Worm (Caenorhabditis elegans): ENCODE results near the gene cest-7.

The cest-7 gene

DNA sequence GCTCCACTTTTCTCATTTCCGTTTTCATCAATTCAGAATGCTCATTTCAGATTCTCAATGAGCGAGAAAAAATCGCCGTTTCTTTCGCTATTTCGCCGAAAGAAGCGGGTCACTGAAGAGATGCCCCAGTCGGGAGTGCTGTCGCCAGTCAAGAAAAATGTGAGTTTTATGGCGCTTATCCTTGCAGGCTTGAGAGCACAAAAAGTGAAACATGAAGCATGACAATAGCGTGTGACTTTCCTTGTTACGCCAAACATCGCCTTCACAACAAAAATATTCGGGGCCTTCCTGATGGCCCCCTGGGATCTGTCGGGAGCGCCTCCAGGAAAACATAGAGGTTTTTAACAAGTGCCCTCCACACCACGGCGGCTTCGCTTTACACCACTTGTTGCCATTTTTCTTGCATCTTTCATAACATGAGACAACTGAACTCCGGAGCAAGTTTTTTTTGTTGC is 26.9 kb downstream of the cest-7 start, which contains the start of gene E01G6.2:
E01G6.2 (plus strand) TSS at position 51 of the 455 bp plus-strand sequence.
- TF ChIP-seq zfh-2 (GFP tag; conservative IDR thresholded peaks at IDR 0.05): peak; percentile 50
- TF ChIP-seq D2030.7 (GFP tag; IDR thresholded peaks at IDR 0.05): no peak
- TF ChIP-seq ztf-3 (GFP tag; optimal IDR thresholded peaks at IDR 0.05): no peak
- no peak for TF ChIP-seq nhr-80 (tag; optimal IDR thresholded peaks at IDR 0.05)

DNA sequence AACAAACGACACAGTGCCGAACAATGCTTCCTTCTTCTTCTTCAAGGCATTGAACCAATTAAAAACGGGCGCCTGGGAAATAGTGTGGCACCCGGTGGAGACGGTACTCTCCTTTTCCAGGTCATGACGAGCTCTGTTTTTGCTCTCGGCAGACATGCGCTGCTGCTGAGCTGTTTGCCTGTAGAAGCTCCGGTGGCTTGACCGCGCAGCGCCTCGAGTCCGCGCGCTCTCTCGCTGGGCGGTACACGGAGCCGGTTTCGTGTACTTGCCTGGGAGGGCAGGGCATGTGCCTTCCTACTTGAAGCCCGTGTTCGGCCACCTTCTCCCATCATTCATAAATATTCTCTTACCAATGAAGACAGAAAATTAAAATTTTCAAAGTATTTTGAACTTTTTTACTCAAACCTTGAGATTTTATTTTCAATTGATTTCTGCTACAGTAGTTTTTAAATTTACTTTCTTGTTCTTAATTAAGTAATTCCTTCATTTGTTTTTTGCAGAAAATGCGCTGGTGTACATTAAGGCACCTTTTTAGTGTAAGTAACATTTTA is 30.7 kb downstream of the cest-7 start, which contains the start of gene E01G6.1:
E01G6.1 (plus strand) TSS at position 501 of the 551 bp plus-strand sequence.
- peak; percentile 91 for TF ChIP-seq zfh-2 (GFP tag; conservative IDR thresholded peaks at IDR 0.05)
- TF ChIP-seq egrh-3 (GFP tag; IDR thresholded peaks at IDR 0.05): peak; percentile 62; the same call in 1 of the 2 replicates
- TF ChIP-seq lsy-27 (tag; optimal IDR thresholded peaks at IDR 0.05; ENCODE audit: borderline replicate concordance, insufficient read depth): no peak

DNA sequence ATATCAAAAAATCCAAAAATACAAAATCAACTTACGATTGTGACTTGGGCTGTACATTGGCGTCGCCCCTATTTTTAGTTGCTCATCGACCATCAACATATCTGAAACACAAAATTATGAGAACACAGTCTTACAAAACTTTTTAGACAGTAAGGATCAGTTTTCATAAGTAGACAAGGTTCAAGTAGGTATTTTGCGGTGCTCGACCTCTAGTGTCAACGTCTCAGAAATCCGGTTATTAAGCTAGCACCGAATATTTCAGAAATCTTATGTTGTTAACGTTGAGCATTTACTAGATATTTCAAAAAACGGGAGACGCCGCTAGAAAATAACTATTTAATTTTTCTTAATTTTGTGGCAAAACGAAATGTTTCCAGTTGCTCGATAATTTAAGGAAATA is 41.1 kb downstream of the cest-7 start, which contains the start of gene otpl-8:
otpl-8 (minus strand) TSS at position 101 of the 400 bp plus-strand sequence.
- no peak for TF ChIP-seq F33H1.4 (GFP tag; IDR thresholded peaks at IDR 0.05)
- TF ChIP-seq T07F8.4 (tag; optimal IDR thresholded peaks at IDR 0.05): no peak
- no peak for TF ChIP-seq sptf-2 (GFP tag; optimal IDR thresholded peaks at IDR 0.05)
- no peak for TF ChIP-seq madf-8 (GFP tag; conservative IDR thresholded peaks at IDR 0.05)
- no peak for TF ChIP-seq nhr-120 (GFP tag; IDR thresholded peaks at IDR 0.05)
- TF ChIP-seq chd-7 (tag; optimal IDR thresholded peaks at IDR 0.05): no peak
- TF ChIP-seq D2030.7 (GFP tag; IDR thresholded peaks at IDR 0.05): no peak
- TF ChIP-seq Y53G8AR.9 (GFP tag; conservative IDR thresholded peaks at IDR 0.05): no peak
- no peak for TF ChIP-seq rec-8 (tag; optimal IDR thresholded peaks at IDR 0.05)

DNA sequence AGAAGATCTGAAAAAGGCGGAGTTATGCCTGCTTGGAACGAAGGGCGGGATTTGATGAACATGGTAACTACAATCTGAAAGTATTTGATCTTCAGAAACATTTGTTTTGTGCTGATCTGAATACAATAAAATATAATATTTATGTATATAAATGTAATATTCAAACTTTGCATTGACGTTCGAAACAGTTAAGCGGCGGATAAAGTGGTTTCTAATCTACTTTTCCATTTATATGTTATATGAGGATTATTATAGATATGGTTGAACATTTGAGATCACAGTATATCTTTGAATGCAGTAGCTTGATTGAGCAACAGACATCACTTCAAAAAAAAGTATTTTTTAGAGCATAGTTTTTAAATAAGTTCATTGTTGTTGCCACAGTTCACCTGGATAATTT is 44.1 kb downstream of the cest-7 start, which contains the start of gene H19J13.2:
H19J13.2 (minus strand) TSS at position 101 of the 400 bp plus-strand sequence.
- TF ChIP-seq zfh-2 (GFP tag; conservative IDR thresholded peaks at IDR 0.05) (no peak), T26A5.8 (tag; optimal IDR thresholded peaks at IDR 0.05) (no peak), madf-6 (GFP tag; IDR thresholded peaks at IDR 0.05) (no peak), lsy-27 (tag; optimal IDR thresholded peaks at IDR 0.05; ENCODE audit: borderline replicate concordance, insufficient read depth) (no peak)

ce11 chrX:12275577-12275976 is 45.8 kb downstream of the cest-7 start, which contains the start of gene C04B4.6:
Gene C04B4.6, minus strand, starts transcription at chrX:12275677.
- TF ChIP-seq egl-44 (GFP tag; IDR thresholded peaks at IDR 0.05) (no peak), ceh-27 (GFP tag; optimal IDR thresholded peaks at IDR 0.05) (no peak), repo-1 (tag; optimal IDR thresholded peaks at IDR 0.05) (no peak), nfya-1 (tag; optimal IDR thresholded peaks at IDR 0.05; ENCODE audit: borderline replicate concordance, insufficient read depth) (no peak), sea-2 (GFP tag; IDR thresholded peaks at IDR 0.05) (no peak), zim-3 (tag; optimal IDR thresholded peaks at IDR 0.05) (no peak), hmg-20 (GFP tag; IDR thresholded peaks at IDR 0.05) (no peak), F49E8.2 (tag; optimal IDR thresholded peaks at IDR 0.05; ENCODE audit: insufficient read depth) (no peak), nhr-120 (GFP tag; IDR thresholded peaks at IDR 0.05) (no peak), nhr-90 (tag; optimal IDR thresholded peaks at IDR 0.05) (no peak), F52B5.7 (tag; optimal IDR thresholded peaks at IDR 0.05) (no peak), ZK185.1 (tag; optimal IDR thresholded peaks at IDR 0.05; ENCODE audit: poor library complexity, severe bottlenecking) (no peak)

DNA sequence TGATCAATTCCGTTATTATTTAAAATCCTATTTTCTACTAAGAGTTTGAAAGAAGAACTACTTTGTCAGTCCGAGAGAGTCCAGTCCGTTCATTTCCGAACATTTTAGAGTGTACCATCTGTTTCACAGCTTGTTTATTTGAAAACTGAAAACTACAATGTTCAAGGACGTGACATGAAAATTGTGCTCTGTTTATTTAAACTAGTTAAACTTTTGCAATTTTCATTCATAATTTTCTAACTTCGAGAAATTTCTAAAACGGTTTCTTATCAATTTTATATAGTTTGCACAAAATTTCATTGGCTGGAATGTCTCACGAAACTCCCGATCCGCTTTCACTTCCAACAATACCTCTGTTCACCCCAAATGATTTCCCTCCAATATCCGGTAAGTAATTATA is 50.7 kb downstream of the cest-7 start, which contains the start of gene C04B4.1:
C04B4.1 (plus strand) TSS at position 301 of the 400 bp plus-strand sequence.
- TF ChIP-seq ztf-26 (tag; optimal IDR thresholded peaks at IDR 0.05) (no peak), Y53G8AR.9 (GFP tag; conservative IDR thresholded peaks at IDR 0.05) (no peak), nhr-80 (tag; optimal IDR thresholded peaks at IDR 0.05) (no peak), snpc-1.1 (tag; optimal IDR thresholded peaks at IDR 0.05; ENCODE audit: insufficient read depth) (no peak), K11D2.4 (GFP tag; IDR thresholded peaks at IDR 0.05) (no peak), attf-3 (GFP tag; conservative IDR thresholded peaks at IDR 0.05) (no peak), efl-1 (GFP tag; optimal IDR thresholded peaks at IDR 0.05) (no peak), ztf-6 (GFP tag; IDR thresholded peaks at IDR 0.05) (no peak), hmg-1.2 (GFP tag; IDR thresholded peaks at IDR 0.05) (no peak), zim-3 (tag; optimal IDR thresholded peaks at IDR 0.05) (no peak), ekl-4 (GFP tag; IDR thresholded peaks at IDR 0.05) (no peak)

All from whole organism, young adult.